Fruit fly (Drosophila melanogaster): ENCODE results near the gene CG5984.

Gene CG5984

dm6 chr3R:27263434-27264215, 15.8 kb upstream of the CG5984 start, which contains the start of gene woc (continued):
- TF ChIP-seq chn (GFP tag; optimal IDR thresholded peaks at IDR 0.05): peak; percentile 59
- TF ChIP-seq scrt (GFP tag; optimal IDR thresholded peaks at IDR 0.05): peak; percentile 8
- peak; percentile 64 for TF ChIP-seq CG16863 (GFP tag; optimal IDR thresholded peaks at IDR 0.05)
- TF ChIP-seq CG2678 (tag; optimal IDR thresholded peaks at IDR 0.05): no peak
- TF ChIP-seq CG11456 (GFP tag; IDR thresholded peaks at IDR 0.05): peak; percentile 56; the same call in 1 of the 3 replicates
- TF ChIP-seq Optix (GFP tag; IDR thresholded peaks at IDR 0.05): peak; percentile 28; the same call in 1 of the 3 replicates
- TF ChIP-seq Trl (optimal IDR thresholded peaks at IDR 0.05): no peak
- peak; percentile 23 for TF ChIP-seq Trl (GFP tag; optimal IDR thresholded peaks at IDR 0.05)
- TF ChIP-seq Meics (GFP tag; optimal IDR thresholded peaks at IDR 0.05): peak; percentile 66
- no peak for TF ChIP-seq btn (GFP tag; optimal IDR thresholded peaks at IDR 0.05)
- TF ChIP-seq HLH4C (GFP tag; IDR thresholded peaks at IDR 0.05; ENCODE audit: partially characterized antibody): peak; percentile 85
- peak; percentile 81 for TF ChIP-seq unc-4 (GFP tag; IDR thresholded peaks at IDR 0.05; ENCODE audit: partially characterized antibody)
- TF ChIP-seq CG4360 (GFP tag; IDR thresholded peaks at IDR 0.05): no peak
- TF ChIP-seq ems (GFP tag; optimal IDR thresholded peaks at IDR 0.05): no peak
- TF ChIP-seq crol (GFP tag; IDR thresholded peaks at IDR 0.05): no peak
- no peak for TF ChIP-seq Nf-YC (tag; optimal IDR thresholded peaks at IDR 0.05)
- TF ChIP-seq esg (GFP tag; conservative IDR thresholded peaks at IDR 0.05): peak; percentile 34; the same call in 1 of the 2 replicates
- no peak for TF ChIP-seq tup (GFP tag; optimal IDR thresholded peaks at IDR 0.05)
- peak; percentile 30 for TF ChIP-seq CTCF (GFP tag; optimal IDR thresholded peaks at IDR 0.05)
- TF ChIP-seq CG14050 (GFP tag; IDR thresholded peaks at IDR 0.05): peak; percentile 27; the same call in 1 of the 3 replicates
- TF ChIP-seq da (GFP tag; optimal IDR thresholded peaks at IDR 0.05): no peak
- peak; percentile 96 for TF ChIP-seq gfzf (GFP tag; optimal IDR thresholded peaks at IDR 0.05)
- TF ChIP-seq ara (GFP tag; IDR thresholded peaks at IDR 0.05): no peak
- TF ChIP-seq CG7786 (GFP tag; optimal IDR thresholded peaks at IDR 0.05): peak; percentile 65
- TF ChIP-seq pnt (GFP tag; optimal IDR thresholded peaks at IDR 0.05): peak; percentile 50
- no peak for TF ChIP-seq CkIIα-i1 (GFP tag; IDR thresholded peaks at IDR 0.05)
- no peak for TF ChIP-seq CG7745 (tag; optimal IDR thresholded peaks at IDR 0.05)
- TF ChIP-seq CG30020 (tag; optimal IDR thresholded peaks at IDR 0.05): no peak
- TF ChIP-seq CG15011 (GFP tag; optimal IDR thresholded peaks at IDR 0.05): no peak
- TF ChIP-seq sima (GFP tag; optimal IDR thresholded peaks at IDR 0.05): no peak
- peak; percentile 99 for TF ChIP-seq CG8388 (GFP tag; optimal IDR thresholded peaks at IDR 0.05)
- TF ChIP-seq nerfin-1 (tag; optimal IDR thresholded peaks at IDR 0.05): peak; percentile 40
- TF ChIP-seq CG33557 (GFP tag; optimal IDR thresholded peaks at IDR 0.05): no peak
- TF ChIP-seq sug (tag; optimal IDR thresholded peaks at IDR 0.05): no peak
- no peak for TF ChIP-seq CG14965 (GFP tag; optimal IDR thresholded peaks at IDR 0.05; ENCODE audit: borderline replicate concordance)
- TF ChIP-seq ftz-f1 (GFP tag; optimal IDR thresholded peaks at IDR 0.05): no peak
- no peak for TF ChIP-seq CG31365 (tag; optimal IDR thresholded peaks at IDR 0.05)
- peak; percentile 93 for TF ChIP-seq Med (GFP tag)
- TF ChIP-seq CG12104 (GFP tag; optimal IDR thresholded peaks at IDR 0.05): peak; percentile 43
- TF ChIP-seq CG6272 (GFP tag; IDR thresholded peaks at IDR 0.05): 0 out of 2 replicates have a peak, but pooled peaks have one; percentile 38
- peak; percentile 74; the same call in 1 of the 2 replicates for TF ChIP-seq CG42726 (GFP tag; IDR thresholded peaks at IDR 0.05; ENCODE audit: partially characterized antibody)
- TF ChIP-seq sna (GFP tag; IDR thresholded peaks at IDR 0.05; ENCODE audit: partially characterized antibody): peak; percentile 75
- no peak for TF ChIP-seq ewg (GFP tag; optimal IDR thresholded peaks at IDR 0.05)
- no peak for TF ChIP-seq Vsx1 (GFP tag; optimal IDR thresholded peaks at IDR 0.05)
- peak; percentile 76 for TF ChIP-seq CHES-1-like (GFP tag; optimal IDR thresholded peaks at IDR 0.05)
- TF ChIP-seq dpn (GFP tag; optimal IDR thresholded peaks at IDR 0.05): peak; percentile 41 to 54
- peak; percentile 55 for TF ChIP-seq NC2α (GFP tag; optimal IDR thresholded peaks at IDR 0.05)
- TF ChIP-seq Side (GFP tag; optimal IDR thresholded peaks at IDR 0.05): peak; percentile 65
- TF ChIP-seq Atf6 (GFP tag; IDR thresholded peaks at IDR 0.05): peak; percentile 60; the same call in 1 of the 2 replicates
- TF ChIP-seq jumu (GFP tag; optimal IDR thresholded peaks at IDR 0.05): peak; percentile 62
